Fruit fly (Drosophila melanogaster) whole organism, embryonic: ENCODE results near the gene Cpr11A.

Experiments
- Abd-B ChIP-seq: fragments of 200-800 bp; sonication (Bioruptor generic); optimal IDR thresholded peaks from 2 replicates; lab custom pipeline; 2018; ENCODE audit warnings: missing biosample characterization, mild to moderate bottlenecking, missing genetic modification characterization, moderate library complexity
- Blimp-1 ChIP-seq: fragments of 200-800 bp; sonication (Bioruptor generic); optimal IDR thresholded peaks from 3 replicates; lab custom pipeline; 2018; ENCODE audit warnings: missing biosample characterization, missing genetic modification characterization, mild to moderate bottlenecking, moderate library complexity, missing genetic modification reagents
- CG13123 ChIP-seq: fragments of 200-800 bp; sonication (Bioruptor generic); optimal IDR thresholded peaks from 2 replicates; lab custom pipeline; 2016; ENCODE audit warnings: missing biosample characterization, missing genetic modification characterization
- CG30020 ChIP-seq: fragments of 200-800 bp; optimal IDR thresholded peaks from 2 replicates; lab custom pipeline; 2019; ENCODE audit warnings: missing biosample characterization, mild to moderate bottlenecking, missing genetic modification characterization, moderate library complexity
- CG31365 ChIP-seq: fragments of 200-800 bp; sonication (Bioruptor generic); optimal IDR thresholded peaks from 2 replicates; lab custom pipeline; 2018; ENCODE audit warnings: missing biosample characterization, mild to moderate bottlenecking, missing genetic modification characterization
- CG8924 ChIP-seq: fragments of 200-800 bp; optimal IDR thresholded peaks from 3 replicates; lab custom pipeline; 2019; ENCODE audit warnings: missing biosample characterization, mild to moderate bottlenecking, missing genetic modification characterization, moderate library complexity
- Ravus ChIP-seq: fragments of 200-800 bp; sonication (Bioruptor generic); IDR thresholded peaks from 2 replicates; pipeline ENCODE4 v1.3.6; 2022; ENCODE audit warnings: missing biosample characterization, missing genetic modification characterization
- dpn ChIP-seq, 2 experiments: fragments of 200-800 bp; sonication (Bioruptor generic); optimal IDR thresholded peaks; 3 replicates each; lab custom pipeline; 2016; ENCODE audit warnings: missing biosample characterization in 2 of 2, missing genetic modification characterization in 2 of 2
- pros ChIP-seq: fragments of 200-800 bp; sonication (Bioruptor generic); optimal IDR thresholded peaks from 3 replicates; lab custom pipeline; 2019; ENCODE audit warnings: missing biosample characterization, mild to moderate bottlenecking, missing genetic modification characterization, moderate library complexity

DNA sequence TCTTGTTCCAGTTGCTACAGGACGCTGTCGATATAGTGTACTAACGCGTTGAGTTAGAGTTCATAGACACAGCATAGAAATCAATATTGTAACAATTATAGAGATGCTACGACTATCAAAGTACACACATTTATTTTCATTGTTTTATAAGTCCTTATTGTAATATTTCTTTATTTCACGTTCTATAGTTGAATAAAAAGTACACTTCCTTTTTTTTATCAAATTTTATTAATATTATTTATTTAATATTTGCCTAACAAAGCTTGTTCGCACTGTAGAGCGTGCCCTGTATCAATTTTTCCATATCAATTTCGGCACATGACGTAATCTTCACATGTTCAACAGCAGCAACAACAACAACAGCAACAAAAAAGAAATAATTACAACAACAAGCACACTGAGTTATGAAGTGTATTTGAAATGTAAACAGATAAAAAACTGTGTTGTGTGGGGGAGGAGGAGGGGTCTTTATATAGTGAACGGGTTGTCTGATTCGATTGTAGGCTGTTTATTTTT, 12.8 kb upstream of the Cpr11A start:
- TF ChIP-seq CG30020 (peak; percentile 36), Abd-B (GFP tag; lab: Kevin White, UChicago) (peak; percentile 77), Blimp-1 (GFP tag; lab: Kevin White, UChicago) (peak; percentile 82), Ravus (GFP tag; lab: Robert Waterston, UW) (peak; percentile 36), CG13123 (GFP tag; lab: Kevin White, UChicago) (no peak), pros (GFP tag; lab: Kevin White, UChicago) (no peak), CG31365 (no peak), CG8924 (tag; lab: Kevin White, UChicago) (peak; percentile 89), dpn (GFP tag; optimal IDR thresholded peaks at IDR 0.05; lab: Kevin White, UChicago) (peak; percentile 4 to 70)
